Fruit fly (Drosophila melanogaster) whole organism, embryonic: Measurements from ENCODE around the gene ND-30.

Experiments used
- BEAF-32 ChIP-seq: fragments of 200-800 bp; sonication (Bioruptor generic); optimal IDR thresholded peaks from 3 replicates; lab custom pipeline; 2017; ENCODE audit warnings: missing biosample characterization, missing genetic modification characterization, mild to moderate bottlenecking, moderate library complexity, missing genetic modification reagents
- CG10321 ChIP-seq: fragments of 200-800 bp; sonication (Bioruptor generic); IDR thresholded peaks from 2 replicates; pipeline ENCODE4 v1.3.6; 2022; ENCODE audit warnings: missing biosample characterization, missing genetic modification characterization
- CG12155 ChIP-seq: fragments of 200-800 bp; sonication (Bioruptor generic); optimal IDR thresholded peaks from 3 replicates; lab custom pipeline; 2016; ENCODE audit warnings: missing biosample characterization, missing genetic modification characterization
- CG12219 ChIP-seq: fragments of 200-800 bp; sonication (Bioruptor generic); optimal IDR thresholded peaks from 3 replicates; lab custom pipeline; 2018; ENCODE audit warnings: missing biosample characterization, mild to moderate bottlenecking, missing genetic modification characterization
- CG14441 ChIP-seq: fragments of 200-800 bp; sonication (Bioruptor generic); IDR thresholded peaks from 2 replicates; pipeline ENCODE4 v1.3.6; 2022; ENCODE audit warnings: missing biosample characterization, missing genetic modification characterization
- CG14710 ChIP-seq: fragments of 200-800 bp; sonication (Bioruptor generic); optimal IDR thresholded peaks from 3 replicates; lab custom pipeline; 2019; ENCODE audit warnings: missing biosample characterization, mild to moderate bottlenecking, missing genetic modification characterization, moderate library complexity
- CG15269 ChIP-seq: fragments of 200-800 bp; sonication (Bioruptor generic); optimal IDR thresholded peaks from 2 replicates; lab custom pipeline; 2018; ENCODE audit warnings: missing biosample characterization, mild to moderate bottlenecking, missing genetic modification characterization, moderate library complexity
- CG1602 ChIP-seq: fragments of 200-800 bp; sonication (Bioruptor generic); optimal IDR thresholded peaks from 3 replicates; lab custom pipeline; 2016; ENCODE audit warnings: missing biosample characterization, missing genetic modification characterization
- CG16815 ChIP-seq: fragments of 200-800 bp; sonication (Bioruptor generic); optimal IDR thresholded peaks from 3 replicates; lab custom pipeline; 2017; ENCODE audit warnings: missing biosample characterization, mild to moderate bottlenecking, missing genetic modification characterization
- CG16863 ChIP-seq: fragments of 200-800 bp; sonication (Bioruptor generic); optimal IDR thresholded peaks from 3 replicates; lab custom pipeline; 2016; ENCODE audit warnings: missing biosample characterization, missing genetic modification characterization
- CG17612 ChIP-seq: fragments of 200-800 bp; sonication (Bioruptor generic); IDR thresholded peaks from 2 replicates; pipeline ENCODE4 v1.3.6; 2022; ENCODE audit warnings: missing biosample characterization, missing genetic modification characterization
- CG17802 ChIP-seq: fragments of 200-800 bp; sonication (Bioruptor generic); optimal IDR thresholded peaks from 2 replicates; lab custom pipeline; 2018; ENCODE audit warnings: missing biosample characterization, mild to moderate bottlenecking, missing genetic modification characterization, moderate library complexity
- CG18619 ChIP-seq: fragments of 200-800 bp; sonication (Bioruptor generic); optimal IDR thresholded peaks from 3 replicates; lab custom pipeline; 2017; ENCODE audit warnings: missing biosample characterization, mild to moderate bottlenecking, missing genetic modification characterization
- CG2875 ChIP-seq: fragments of 200-800 bp; sonication (Bioruptor generic); optimal IDR thresholded peaks from 2 replicates; lab custom pipeline; 2017; ENCODE audit warnings: missing biosample characterization, mild to moderate bottlenecking, missing genetic modification characterization, missing genetic modification reagents
- CG34224 ChIP-seq: fragments of 200-800 bp; sonication (Bioruptor generic); IDR thresholded peaks from 3 replicates; pipeline ENCODE4 v1.3.6; 2022; ENCODE audit warnings: missing biosample characterization, missing genetic modification characterization; ENCODE audit not compliant: partially characterized antibody
- CG3995 ChIP-seq: fragments of 200-800 bp; sonication (Bioruptor generic); optimal IDR thresholded peaks from 3 replicates; lab custom pipeline; 2016; ENCODE audit warnings: missing biosample characterization, missing genetic modification characterization
- CG5953 ChIP-seq: fragments of 200-800 bp; sonication (Bioruptor generic); IDR thresholded peaks from 2 replicates; pipeline ENCODE4 v1.3.6; 2022; ENCODE audit warnings: missing biosample characterization, missing genetic modification characterization
- CG6683 ChIP-seq: fragments of 200-800 bp; sonication (Bioruptor generic); optimal IDR thresholded peaks from 2 replicates; lab custom pipeline; 2017; ENCODE audit warnings: missing biosample characterization, mild to moderate bottlenecking, missing genetic modification characterization, missing genetic modification reagents
- CG7372 ChIP-seq: fragments of 200-800 bp; sonication (Bioruptor generic); IDR thresholded peaks from 2 replicates; pipeline ENCODE4 v1.3.6; 2022; ENCODE audit warnings: missing biosample characterization, missing genetic modification characterization
- CG7839 ChIP-seq: fragments of 200-800 bp; sonication (Bioruptor generic); optimal IDR thresholded peaks from 3 replicates; lab custom pipeline; 2018; ENCODE audit warnings: missing biosample characterization, mild to moderate bottlenecking, missing genetic modification characterization, moderate library complexity
- CG8281 ChIP-seq: fragments of 200-800 bp; sonication (Bioruptor generic); optimal IDR thresholded peaks from 2 replicates; lab custom pipeline; 2018; ENCODE audit warnings: missing biosample characterization, mild to moderate bottlenecking, missing genetic modification characterization, moderate library complexity
- CG8944 ChIP-seq: fragments of 200-800 bp; sonication (Bioruptor generic); optimal IDR thresholded peaks from 3 replicates; lab custom pipeline; 2016; ENCODE audit warnings: missing biosample characterization, missing genetic modification characterization
- CG9215 ChIP-seq: fragments of 200-800 bp; sonication (Bioruptor generic); IDR thresholded peaks from 2 replicates; pipeline ENCODE4 v1.3.6; 2022; ENCODE audit warnings: missing biosample characterization, missing genetic modification characterization
- CG9609 ChIP-seq: fragments of 200-800 bp; sonication (Bioruptor generic); optimal IDR thresholded peaks from 3 replicates; lab custom pipeline; 2016; ENCODE audit warnings: missing biosample characterization, missing genetic modification characterization
- CrebB ChIP-seq: fragments of 200-800 bp; sonication (Bioruptor generic); optimal IDR thresholded peaks from 3 replicates; lab custom pipeline; 2018; ENCODE audit warnings: missing biosample characterization, mild to moderate bottlenecking, missing genetic modification characterization
- Dek ChIP-seq: fragments of 200-800 bp; sonication (Bioruptor generic); optimal IDR thresholded peaks from 3 replicates; lab custom pipeline; 2019; ENCODE audit warnings: missing biosample characterization, mild to moderate bottlenecking, missing genetic modification characterization, moderate library complexity
- Ets65A ChIP-seq: fragments of 200-800 bp; sonication (Bioruptor generic); peaks from one replicate; lab custom pipeline; 2016; ENCODE audit warnings: missing biosample characterization, missing genetic modification characterization
- H2.0 ChIP-seq: fragments of 200-800 bp; sonication (Bioruptor generic); IDR thresholded peaks from 2 replicates; pipeline ENCODE4 v1.3.6; 2022; ENCODE audit warnings: missing biosample characterization, missing genetic modification characterization
- HLH3B ChIP-seq: fragments of 200-800 bp; sonication (Bioruptor generic); IDR thresholded peaks from 2 replicates; pipeline ENCODE4 v1.3.6; 2022; ENCODE audit warnings: missing biosample characterization, missing genetic modification characterization
- HLHmδ ChIP-seq: fragments of 200-800 bp; sonication (Bioruptor generic); optimal IDR thresholded peaks from 2 replicates; lab custom pipeline; 2018; ENCODE audit warnings: missing biosample characterization, mild to moderate bottlenecking, missing genetic modification characterization, moderate library complexity
- Hr3 ChIP-seq: fragments of 200-800 bp; sonication (Bioruptor generic); optimal IDR thresholded peaks from 3 replicates; lab custom pipeline; 2016; ENCODE audit warnings: missing biosample characterization, missing genetic modification characterization
- Hr78 ChIP-seq, 2 experiments: fragments of 200-800 bp in 1 of 2; fragments of >200 bp in 1 of 2; sonication (Bioruptor generic) in 1 of 2; optimal IDR thresholded peaks; 2 replicates each; lab custom pipeline; 2017 to 2019; ENCODE audit warnings: missing biosample characterization in 2 of 2, missing genetic modification characterization in 2 of 2, mild to moderate bottlenecking in 1 of 2, moderate library complexity in 1 of 2
- Jarid2 ChIP-seq: fragments of 200-800 bp; sonication (Bioruptor generic); optimal IDR thresholded peaks from 3 replicates; lab custom pipeline; 2017; ENCODE audit warnings: mild to moderate bottlenecking, missing biosample characterization, missing genetic modification reagents, missing genetic modification characterization
- Mes4 ChIP-seq: fragments of 200-800 bp; sonication (Bioruptor generic); optimal IDR thresholded peaks from 2 replicates; lab custom pipeline; 2016; ENCODE audit warnings: missing biosample characterization, missing genetic modification characterization
- NK7.1 ChIP-seq: fragments of 200-800 bp; sonication (Bioruptor generic); optimal IDR thresholded peaks from 3 replicates; lab custom pipeline; 2016; ENCODE audit warnings: missing biosample characterization, missing genetic modification characterization
- Oaz ChIP-seq: fragments of 200-800 bp; sonication (Bioruptor generic); IDR thresholded peaks from 2 replicates; pipeline ENCODE4 v1.3.6; 2022; ENCODE audit warnings: missing biosample characterization, missing genetic modification characterization
- Side ChIP-seq: fragments of 200-800 bp; sonication (Bioruptor generic); optimal IDR thresholded peaks from 2 replicates; lab custom pipeline; 2016; ENCODE audit warnings: missing biosample characterization, missing genetic modification characterization
- Sry-δ ChIP-seq: fragments of 200-800 bp; sonication (Bioruptor generic); optimal IDR thresholded peaks from 2 replicates; lab custom pipeline; 2016; ENCODE audit warnings: missing biosample characterization, missing genetic modification characterization
- ab ChIP-seq: fragments of 200-800 bp; sonication (Bioruptor generic); optimal IDR thresholded peaks from 2 replicates; lab custom pipeline; 2016; ENCODE audit warnings: missing biosample characterization, missing genetic modification characterization
- ash1 ChIP-seq: fragments of 200-800 bp; sonication (Bioruptor generic); optimal IDR thresholded peaks from 2 replicates; lab custom pipeline; 2018; ENCODE audit warnings: missing biosample characterization, mild to moderate bottlenecking, missing genetic modification characterization
- bcd ChIP-seq: fragments of 200-800 bp; sonication (Bioruptor generic); optimal IDR thresholded peaks from 2 replicates; lab custom pipeline; 2017; ENCODE audit warnings: missing biosample characterization, mild to moderate bottlenecking, missing genetic modification characterization
- bowl ChIP-seq: fragments of 200-800 bp; sonication (Bioruptor generic); IDR thresholded peaks from 2 replicates; pipeline ENCODE4 v1.3.6; 2022; ENCODE audit warnings: missing biosample characterization, missing genetic modification characterization
- caup ChIP-seq: fragments of 200-800 bp; sonication (Bioruptor generic); optimal IDR thresholded peaks from 3 replicates; lab custom pipeline; 2017; ENCODE audit warnings: missing biosample characterization, mild to moderate bottlenecking, missing genetic modification characterization, moderate library complexity; ENCODE audit not compliant: severe bottlenecking
- chinmo ChIP-seq: fragments of 200-800 bp; sonication (Bioruptor generic); IDR thresholded peaks from 4 replicates; pipeline ENCODE4 v1.3.6; 2022; ENCODE audit warnings: missing biosample characterization, missing genetic modification characterization; ENCODE audit not compliant: partially characterized antibody
- ewg ChIP-seq: fragments of 200-800 bp; sonication (Bioruptor generic); optimal IDR thresholded peaks from 3 replicates; lab custom pipeline; 2017; ENCODE audit warnings: mild to moderate bottlenecking, missing biosample characterization, missing genetic modification reagents, missing genetic modification characterization
- fd102C ChIP-seq: fragments of 200-800 bp; sonication (Bioruptor generic); optimal IDR thresholded peaks from 2 replicates; lab custom pipeline; 2018; ENCODE audit warnings: missing biosample characterization, mild to moderate bottlenecking, missing genetic modification characterization, moderate library complexity
- slp2 ChIP-seq: fragments of 200-800 bp; sonication (Bioruptor generic); optimal IDR thresholded peaks from 2 replicates; lab custom pipeline; 2016; ENCODE audit warnings: missing biosample characterization, missing genetic modification characterization
- sob ChIP-seq: fragments of 200-800 bp; sonication (Bioruptor generic); IDR thresholded peaks from 2 replicates; pipeline ENCODE4 v1.3.6; 2022; ENCODE audit warnings: missing biosample characterization, missing genetic modification characterization
- stc ChIP-seq: fragments of 200-800 bp; sonication (Bioruptor generic); IDR thresholded peaks from 2 replicates; pipeline ENCODE4 v1.3.6; 2022; ENCODE audit warnings: missing biosample characterization, missing genetic modification characterization
- tin ChIP-seq: fragments of 200-800 bp; sonication (Bioruptor generic); optimal IDR thresholded peaks from 3 replicates; lab custom pipeline; 2016; ENCODE audit warnings: missing biosample characterization, missing genetic modification characterization
- tup ChIP-seq: fragments of 200-800 bp; sonication (Bioruptor generic); optimal IDR thresholded peaks from 2 replicates; lab custom pipeline; 2016; ENCODE audit warnings: missing biosample characterization, mild to moderate bottlenecking, missing genetic modification characterization, moderate library complexity

Gene ND-30

dm6 chr3L:3127544-3127943 lies 31.8 kb downstream of the ND-30 start, which contains the start of gene promL (continued):
- TF ChIP-seq CG12219 (GFP tag; lab: Kevin White, UChicago), result peak; percentile 39
- no peak for TF ChIP-seq CG16815 (GFP tag; lab: Kevin White, UChicago)
- no peak for TF ChIP-seq CG10321 (GFP tag; lab: Robert Waterston, UW)
- peak; percentile 22 for TF ChIP-seq CG3995
- TF ChIP-seq Hr3 (GFP tag; lab: Kevin White, UChicago), result no peak
- TF ChIP-seq CG12155 (GFP tag; lab: Kevin White, UChicago), result no peak
- TF ChIP-seq tin (GFP tag; lab: Kevin White, UChicago), result peak; percentile 9
- peak; percentile 77 for TF ChIP-seq Jarid2 (GFP tag; lab: Kevin White, UChicago)
- TF ChIP-seq Ets65A, result peak; percentile 97
- TF ChIP-seq H2.0 (GFP tag; lab: Robert Waterston, UW), result no peak
- peak; percentile 47 for TF ChIP-seq CG7839 (tag; lab: Kevin White, UChicago)
- 0 out of 4 replicates have a peak, but pooled peaks have one; percentile 61 for TF ChIP-seq chinmo (GFP tag; lab: Robert Waterston, UW)
- peak; percentile 64 for TF ChIP-seq CG18619 (GFP tag; lab: Kevin White, UChicago)
- peak; percentile 50 for TF ChIP-seq slp2
- no peak for TF ChIP-seq CG9215 (GFP tag; lab: Robert Waterston, UW)
- peak; percentile 29 for TF ChIP-seq fd102C (GFP tag; lab: Kevin White, UChicago)
- TF ChIP-seq CG6683 (GFP tag; lab: Kevin White, UChicago), result no peak
- no peak for TF ChIP-seq ab (GFP tag; lab: Kevin White, UChicago)
- no peak for TF ChIP-seq bowl (GFP tag; lab: Robert Waterston, UW)
- peak; percentile 53 for TF ChIP-seq Dek (tag; lab: Kevin White, UChicago)
- no peak for TF ChIP-seq CG17802 (tag; lab: Kevin White, UChicago)
- TF ChIP-seq CG8944 (GFP tag; lab: Kevin White, UChicago), result no peak
- peak; percentile 47 for TF ChIP-seq BEAF-32 (GFP tag; lab: Kevin White, UChicago)
- TF ChIP-seq HLH3B (GFP tag; lab: Robert Waterston, UW), result 0 out of 2 replicates have a peak, but pooled peaks have one; percentile 11
- TF ChIP-seq CG7372 (GFP tag; lab: Robert Waterston, UW), result no peak
- TF ChIP-seq Mes4 (GFP tag; lab: Kevin White, UChicago), result peak; percentile 67
- TF ChIP-seq CG8281, result peak; percentile 17
- TF ChIP-seq bcd (GFP tag; lab: Kevin White, UChicago), result peak; percentile 79
- peak; percentile 70 for TF ChIP-seq CrebB (tag; lab: Kevin White, UChicago)
- peak; percentile 48 for TF ChIP-seq ewg (GFP tag; lab: Kevin White, UChicago)
- TF ChIP-seq Hr78 (GFP tag; optimal IDR thresholded peaks at IDR 0.05; lab: Kevin White, UChicago), result no peak
- TF ChIP-seq NK7.1, result peak; percentile 71
- peak; percentile 47; the same call in 1 of the 2 replicates for TF ChIP-seq sob (GFP tag; lab: Robert Waterston, UW)
- peak; percentile 9 for TF ChIP-seq CG16863 (GFP tag; lab: Kevin White, UChicago)
- no peak for TF ChIP-seq CG5953 (GFP tag; lab: Robert Waterston, UW)
- TF ChIP-seq caup (GFP tag; lab: Kevin White, UChicago), result peak; percentile 76
- peak; percentile 75 for TF ChIP-seq CG14710 (tag; lab: Kevin White, UChicago)
- TF ChIP-seq CG14441 (GFP tag; lab: Robert Waterston, UW), result no peak
- TF ChIP-seq Sry-δ (GFP tag; lab: Kevin White, UChicago), result peak; percentile 47
- TF ChIP-seq HLHmδ (GFP tag; lab: Kevin White, UChicago), result no peak
- no peak for TF ChIP-seq tup (GFP tag; lab: Kevin White, UChicago)
- peak; percentile 32 for TF ChIP-seq ash1
- TF ChIP-seq CG1602 (GFP tag; lab: Kevin White, UChicago), result no peak
- no peak for TF ChIP-seq CG9609 (GFP tag; lab: Kevin White, UChicago)
- peak; percentile 51 for TF ChIP-seq CG15269
- no peak for TF ChIP-seq CG17612 (GFP tag; lab: Robert Waterston, UW)
- peak; percentile 25 for TF ChIP-seq CG2875 (GFP tag; lab: Kevin White, UChicago)
- no peak for TF ChIP-seq stc (GFP tag; lab: Robert Waterston, UW)
- TF ChIP-seq Side (GFP tag; lab: Kevin White, UChicago), result peak; percentile 57
- TF ChIP-seq Oaz (GFP tag; lab: Robert Waterston, UW), result no peak
- TF ChIP-seq CG34224, result no peak
